Fruit fly (Drosophila melanogaster) whole organism, embryonic: ENCODE data around the gene Wdfy2.

Experiments used
- Adf1 ChIP-seq: fragments of 200-800 bp; sonication (Bioruptor generic); IDR thresholded peaks from 2 replicates; pipeline ENCODE4 v1.3.6; 2022; ENCODE audit warnings: missing biosample characterization, missing genetic modification characterization
- Atf6 ChIP-seq: fragments of 200-800 bp; sonication (Bioruptor generic); IDR thresholded peaks from 2 replicates; pipeline ENCODE4 v1.3.6; 2022; ENCODE audit warnings: missing biosample characterization, missing genetic modification characterization
- Bgb ChIP-seq: fragments of 200-800 bp; sonication (Bioruptor generic); IDR thresholded peaks from 2 replicates; pipeline ENCODE4 v1.3.6; 2022; ENCODE audit warnings: missing biosample characterization, missing genetic modification characterization; ENCODE audit not compliant: partially characterized antibody
- CG11456 ChIP-seq: fragments of 200-800 bp; sonication (Bioruptor generic); IDR thresholded peaks from 3 replicates; pipeline ENCODE4 v1.3.6; 2022; ENCODE audit warnings: missing biosample characterization, missing genetic modification characterization
- CG11695 ChIP-seq: fragments of 200-800 bp; sonication (Bioruptor generic); IDR thresholded peaks from 3 replicates; pipeline ENCODE4 v1.3.6; 2022; ENCODE audit warnings: missing biosample characterization, missing genetic modification characterization
- CG14965 ChIP-seq: fragments of 200-800 bp; sonication (Bioruptor generic); optimal IDR thresholded peaks from 2 replicates; lab custom pipeline; 2016; ENCODE audit warnings: missing biosample characterization, missing genetic modification characterization, borderline replicate concordance
- CG15269 ChIP-seq: fragments of 200-800 bp; sonication (Bioruptor generic); optimal IDR thresholded peaks from 2 replicates; lab custom pipeline; 2018; ENCODE audit warnings: missing biosample characterization, mild to moderate bottlenecking, missing genetic modification characterization, moderate library complexity
- CG16779 ChIP-seq: fragments of 200-800 bp; sonication (Bioruptor generic); IDR thresholded peaks from 2 replicates; pipeline ENCODE4 v1.3.6; 2022; ENCODE audit warnings: missing biosample characterization, missing genetic modification characterization
- CG17802 ChIP-seq: fragments of 200-800 bp; sonication (Bioruptor generic); optimal IDR thresholded peaks from 2 replicates; lab custom pipeline; 2018; ENCODE audit warnings: missing biosample characterization, mild to moderate bottlenecking, missing genetic modification characterization, moderate library complexity
- CG17912 ChIP-seq: fragments of 200-800 bp; sonication (Bioruptor generic); optimal IDR thresholded peaks from 2 replicates; lab custom pipeline; 2018; ENCODE audit warnings: missing biosample characterization, mild to moderate bottlenecking, missing genetic modification characterization
- CG18262 ChIP-seq: fragments of 200-800 bp; optimal IDR thresholded peaks from 3 replicates; lab custom pipeline; 2019; ENCODE audit warnings: missing biosample characterization, mild to moderate bottlenecking, missing genetic modification characterization, moderate library complexity
- CG18599 ChIP-seq: fragments of 200-800 bp; sonication (Bioruptor generic); optimal IDR thresholded peaks from 3 replicates; lab custom pipeline; 2017; ENCODE audit warnings: missing biosample characterization, missing genetic modification characterization, mild to moderate bottlenecking, moderate library complexity, missing genetic modification reagents
- CG30020 ChIP-seq: fragments of 200-800 bp; optimal IDR thresholded peaks from 2 replicates; lab custom pipeline; 2019; ENCODE audit warnings: missing biosample characterization, mild to moderate bottlenecking, missing genetic modification characterization, moderate library complexity
- CG31365 ChIP-seq: fragments of 200-800 bp; sonication (Bioruptor generic); optimal IDR thresholded peaks from 2 replicates; lab custom pipeline; 2018; ENCODE audit warnings: missing biosample characterization, mild to moderate bottlenecking, missing genetic modification characterization
- CG32767 ChIP-seq: fragments of 200-800 bp; sonication (Bioruptor generic); IDR thresholded peaks from 2 replicates; pipeline ENCODE4 v1.3.6; 2022; ENCODE audit warnings: missing biosample characterization, missing genetic modification characterization
- CG3281 ChIP-seq: fragments of 200-800 bp; sonication (Bioruptor generic); optimal IDR thresholded peaks from 3 replicates; lab custom pipeline; 2017; ENCODE audit warnings: missing biosample characterization, mild to moderate bottlenecking, missing genetic modification characterization
- CG34376 ChIP-seq: fragments of 200-800 bp; sonication (Bioruptor generic); optimal IDR thresholded peaks from 2 replicates; lab custom pipeline; 2018; ENCODE audit warnings: missing biosample characterization, mild to moderate bottlenecking, missing genetic modification characterization
- CG6272 ChIP-seq: fragments of 200-800 bp; sonication (Bioruptor generic); IDR thresholded peaks from 2 replicates; pipeline ENCODE4 v1.3.6; 2022; ENCODE audit warnings: missing biosample characterization, missing genetic modification characterization
- CG6854 ChIP-seq: fragments of 200-800 bp; sonication (Bioruptor generic); optimal IDR thresholded peaks from 3 replicates; lab custom pipeline; 2017; ENCODE audit warnings: missing biosample characterization, mild to moderate bottlenecking, missing genetic modification characterization
- CG8281 ChIP-seq: fragments of 200-800 bp; sonication (Bioruptor generic); optimal IDR thresholded peaks from 2 replicates; lab custom pipeline; 2018; ENCODE audit warnings: missing biosample characterization, mild to moderate bottlenecking, missing genetic modification characterization, moderate library complexity
- CG8290 ChIP-seq, 3 experiments: fragments of 200-800 bp; sonication (Bioruptor generic); optimal IDR thresholded peaks; 2 replicates each; lab custom pipeline; 2016 to 2019; ENCODE audit warnings: missing biosample characterization in 3 of 3, missing genetic modification characterization in 3 of 3, mild to moderate bottlenecking in 2 of 3, moderate library complexity in 1 of 3
- CG8944 ChIP-seq: fragments of 200-800 bp; sonication (Bioruptor generic); optimal IDR thresholded peaks from 3 replicates; lab custom pipeline; 2016; ENCODE audit warnings: missing biosample characterization, missing genetic modification characterization
- CkIIα-i1 ChIP-seq: fragments of 200-800 bp; sonication (Bioruptor generic); IDR thresholded peaks from 2 replicates; pipeline ENCODE4 v1.3.6; 2022; ENCODE audit warnings: missing biosample characterization, missing genetic modification characterization
- GATAe ChIP-seq: fragments of 200-800 bp; sonication (Bioruptor generic); conservative IDR thresholded peaks from 2 replicates; pipeline ENCODE4 v1.3.6; 2022; ENCODE audit warnings: missing biosample characterization, missing genetic modification characterization
- HHEX ChIP-seq: fragments of 200-800 bp; sonication (Bioruptor generic); optimal IDR thresholded peaks from 3 replicates; lab custom pipeline; 2017; ENCODE audit warnings: missing biosample characterization, mild to moderate bottlenecking, missing genetic modification characterization, missing genetic modification reagents
- Hr39 ChIP-seq: fragments of >200 bp; optimal IDR thresholded peaks from 2 replicates; lab custom pipeline; 2017
- Hr78 ChIP-seq, 2 experiments: fragments of 200-800 bp in 1 of 2; fragments of >200 bp in 1 of 2; sonication (Bioruptor generic) in 1 of 2; optimal IDR thresholded peaks; 2 replicates each; lab custom pipeline; 2017 to 2019; ENCODE audit warnings: missing biosample characterization in 2 of 2, missing genetic modification characterization in 2 of 2, mild to moderate bottlenecking in 1 of 2, moderate library complexity in 1 of 2
- bbx ChIP-seq: fragments of 200-800 bp; sonication (Bioruptor generic); IDR thresholded peaks from 2 replicates; pipeline ENCODE4 v1.3.6; 2022; ENCODE audit warnings: missing biosample characterization, missing genetic modification characterization; ENCODE audit not compliant: partially characterized antibody
- bigmax ChIP-seq: fragments of 200-800 bp; sonication (Bioruptor generic); optimal IDR thresholded peaks from 2 replicates; lab custom pipeline; 2018; ENCODE audit warnings: missing biosample characterization, mild to moderate bottlenecking, missing genetic modification characterization
- br ChIP-seq: fragments of >200 bp; optimal IDR thresholded peaks from 2 replicates; lab custom pipeline; 2017
- cg ChIP-seq: fragments of 200-800 bp; sonication (Bioruptor generic); optimal IDR thresholded peaks from 3 replicates; lab custom pipeline; 2019; ENCODE audit warnings: missing biosample characterization, mild to moderate bottlenecking, missing genetic modification characterization, moderate library complexity
- chm ChIP-seq: fragments of 200-800 bp; sonication (Bioruptor generic); IDR thresholded peaks from 2 replicates; pipeline ENCODE4 v1.3.6; 2022; ENCODE audit warnings: missing biosample characterization, missing genetic modification characterization
- dmrt99B ChIP-seq: fragments of 200-800 bp; sonication (Bioruptor generic); optimal IDR thresholded peaks from 2 replicates; lab custom pipeline; 2018; ENCODE audit warnings: missing biosample characterization, mild to moderate bottlenecking, missing genetic modification characterization, moderate library complexity
- ewg ChIP-seq: fragments of 200-800 bp; sonication (Bioruptor generic); optimal IDR thresholded peaks from 3 replicates; lab custom pipeline; 2017; ENCODE audit warnings: mild to moderate bottlenecking, missing biosample characterization, missing genetic modification reagents, missing genetic modification characterization
- gcm2 ChIP-seq: fragments of 200-800 bp; sonication (Bioruptor generic); optimal IDR thresholded peaks from 2 replicates; lab custom pipeline; 2016; ENCODE audit warnings: missing biosample characterization, missing genetic modification characterization
- grn ChIP-seq: fragments of 200-800 bp; sonication (Bioruptor generic); optimal IDR thresholded peaks from 3 replicates; lab custom pipeline; 2017; ENCODE audit warnings: missing biosample characterization, missing genetic modification characterization
- gro ChIP-seq: fragments of 200-800 bp; sonication (Bioruptor generic); optimal IDR thresholded peaks from 2 replicates; lab custom pipeline; 2016; ENCODE audit warnings: missing biosample characterization, missing genetic modification characterization
- gsb-n ChIP-seq: fragments of 200-800 bp; sonication (Bioruptor generic); optimal IDR thresholded peaks from 3 replicates; lab custom pipeline; 2018; ENCODE audit warnings: missing biosample characterization, mild to moderate bottlenecking, missing genetic modification characterization
- jing ChIP-seq: fragments of 200-800 bp; sonication (Bioruptor generic); optimal IDR thresholded peaks from 2 replicates; lab custom pipeline; 2018; ENCODE audit warnings: missing biosample characterization, mild to moderate bottlenecking, missing genetic modification characterization
- ken ChIP-seq: fragments of 200-800 bp; sonication (Bioruptor generic); IDR thresholded peaks from 3 replicates; pipeline ENCODE4 v1.3.6; 2022; ENCODE audit warnings: missing biosample characterization, missing genetic modification characterization
- luna ChIP-seq: fragments of 200-800 bp; sonication (Bioruptor generic); optimal IDR thresholded peaks from 2 replicates; lab custom pipeline; 2016; ENCODE audit warnings: missing biosample characterization, missing genetic modification characterization
- nom ChIP-seq: fragments of 200-800 bp; sonication (Bioruptor generic); optimal IDR thresholded peaks from 2 replicates; lab custom pipeline; 2017; ENCODE audit warnings: missing biosample characterization, missing genetic modification characterization, mild to moderate bottlenecking, moderate library complexity, missing genetic modification reagents
- oc ChIP-seq: fragments of 200-800 bp; sonication (Bioruptor generic); optimal IDR thresholded peaks from 2 replicates; lab custom pipeline; 2018; ENCODE audit warnings: missing biosample characterization, mild to moderate bottlenecking, missing genetic modification characterization, moderate library complexity
- otp ChIP-seq: fragments of 200-800 bp; sonication (Bioruptor generic); IDR thresholded peaks from 3 replicates; pipeline ENCODE4, ENCODE4 v1.3.6; 2022; ENCODE audit warnings: missing biosample characterization, missing genetic modification characterization
- p53 ChIP-seq: fragments of 200-800 bp; sonication (Bioruptor generic); optimal IDR thresholded peaks from 2 replicates; lab custom pipeline; 2016; ENCODE audit warnings: missing biosample characterization, missing genetic modification characterization
- schlank ChIP-seq: fragments of 200-800 bp; sonication (Bioruptor generic); optimal IDR thresholded peaks from 2 replicates; lab custom pipeline; 2018; ENCODE audit warnings: missing biosample characterization, mild to moderate bottlenecking, missing genetic modification characterization
- sens ChIP-seq: fragments of 200-800 bp; sonication (Bioruptor generic); peaks from one replicate; lab custom pipeline; 2016; ENCODE audit warnings: missing biosample characterization, missing genetic modification characterization
- tll ChIP-seq, 2 experiments: fragments of 200-800 bp in 1 of 2; fragments of >200 bp in 1 of 2; sonication (Bioruptor generic) in 1 of 2; optimal IDR thresholded peaks; 2 replicates each; lab custom pipeline; 2017 to 2019; ENCODE audit warnings: missing biosample characterization in 2 of 2, missing genetic modification characterization in 2 of 2, mild to moderate bottlenecking in 1 of 2, moderate library complexity in 1 of 2
- tna ChIP-seq: fragments of 200-800 bp; sonication (Bioruptor generic); IDR thresholded peaks from 2 replicates; pipeline ENCODE4 v1.3.6; 2022; ENCODE audit warnings: missing biosample characterization, missing genetic modification characterization; ENCODE audit not compliant: partially characterized antibody
- wor ChIP-seq: fragments of 200-800 bp; sonication (Bioruptor generic); IDR thresholded peaks from 2 replicates; pipeline ENCODE4 v1.3.6; 2022; ENCODE audit warnings: missing biosample characterization, missing genetic modification characterization

Gene Wdfy2

dm6 chr2L:10396877-10397587, 26.1 kb upstream of the Wdfy2 start (continued):
- TF ChIP-seq bbx (GFP tag; lab: Robert Waterston, UW) (no peak), CG8290 (GFP tag; optimal IDR thresholded peaks at IDR 0.05; lab: Kevin White, UChicago) (no peak), CG8290 (tag; optimal IDR thresholded peaks at IDR 0.05; lab: Kevin White, UChicago) (no peak), cg (GFP tag; lab: Kevin White, UChicago) (peak; percentile 84), otp (GFP tag; lab: Robert Waterston, UW) (no peak), CG17912 (GFP tag; lab: Kevin White, UChicago) (no peak), wor (GFP tag; lab: Robert Waterston, UW) (no peak), CG18599 (GFP tag; lab: Kevin White, UChicago) (no peak), ken (no peak), CG11456 (GFP tag; lab: Robert Waterston, UW) (no peak), p53 (GFP tag; lab: Kevin White, UChicago) (no peak), CG34376 (GFP tag; lab: Kevin White, UChicago) (peak; percentile 60), br (no peak), Atf6 (no peak), tna (GFP tag; lab: Robert Waterston, UW) (0 out of 2 replicates have a peak, but pooled peaks have one; percentile 17), CG17802 (tag; lab: Kevin White, UChicago) (no peak), CG6272 (GFP tag; lab: Robert Waterston, UW) (no peak), dmrt99B (tag; lab: Kevin White, UChicago) (no peak), CG31365 (tag; lab: Kevin White, UChicago) (no peak), oc (no peak), CG11695 (GFP tag; lab: Robert Waterston, UW) (no peak), Adf1 (no peak), CG3281 (GFP tag; lab: Kevin White, UChicago) (peak; percentile 5), gcm2 (GFP tag; lab: Kevin White, UChicago) (no peak), gro (GFP tag; lab: Kevin White, UChicago) (peak; percentile 0), luna (no peak), schlank (tag; lab: Kevin White, UChicago) (no peak), chm (GFP tag; lab: Robert Waterston, UW) (no peak), bigmax (GFP tag; lab: Kevin White, UChicago) (no peak), CG14965 (no peak), CG32767 (GFP tag; lab: Robert Waterston, UW) (peak; percentile 19; the same call in 1 of the 2 replicates), Bgb (GFP tag; lab: Robert Waterston, UW) (no peak), GATAe (GFP tag; lab: Robert Waterston, UW) (no peak), CkIIα-i1 (GFP tag; lab: Robert Waterston, UW) (no peak), tll (GFP tag; optimal IDR thresholded peaks at IDR 0.05; lab: Kevin White, UChicago) (peak in 1 of 2 experiments; percentile 30), gsb-n (tag; lab: Kevin White, UChicago) (no peak), CG30020 (tag; lab: Kevin White, UChicago) (peak; percentile 59), grn (GFP tag; lab: Kevin White, UChicago) (no peak), CG15269 (tag; lab: Kevin White, UChicago) (no peak), jing (no peak), ewg (GFP tag; lab: Kevin White, UChicago) (no peak), Hr78 (GFP tag; optimal IDR thresholded peaks at IDR 0.05; lab: Kevin White, UChicago) (no peak), CG8944 (GFP tag; lab: Kevin White, UChicago) (no peak), CG18262 (tag; lab: Kevin White, UChicago) (no peak), CG16779 (no peak), sens (GFP tag; lab: Kevin White, UChicago) (peak; percentile 80), CG8281 (no peak), nom (peak; percentile 36), CG6854 (GFP tag; lab: Kevin White, UChicago) (no peak), HHEX (no peak), Hr39 (lab: Kevin White, UChicago) (no peak)
